Worm (Caenorhabditis elegans): ENCODE measurements around the gene T22F3.8.

DNA sequence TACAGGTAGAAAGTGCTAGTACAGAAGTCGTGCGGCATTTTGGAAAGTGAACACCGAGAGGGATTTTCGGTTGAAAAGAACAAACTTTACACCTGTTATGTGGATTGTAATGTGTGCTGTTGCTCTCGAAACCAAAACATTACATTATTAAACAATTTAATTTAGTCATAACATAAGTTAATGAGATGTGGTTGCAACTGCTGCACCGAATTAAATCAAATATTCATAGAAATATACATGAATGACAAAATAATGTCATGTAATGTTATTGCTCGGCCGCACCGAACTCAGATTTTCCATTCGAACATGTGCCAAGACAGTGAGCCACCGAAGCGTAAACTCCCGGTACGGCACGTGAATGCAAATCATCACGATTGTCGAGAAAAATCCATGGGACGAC is 10.3 kb downstream of the T22F3.8 start, which contains the start of gene srh-213:
- TF ChIP-seq pes-1 (GFP tag; IDR thresholded peaks at IDR 0.05) (no peak), ama-1 (optimal IDR thresholded peaks at IDR 0.05) (no peak), scrt-1 (GFP tag; IDR thresholded peaks at IDR 0.05) (no peak), aly-1 (tag; optimal IDR thresholded peaks at IDR 0.05) (no peak), tra-4 (tag; optimal IDR thresholded peaks at IDR 0.05) (no peak), ceh-13 (GFP tag; optimal IDR thresholded peaks at IDR 0.05) (no peak), ets-7 (tag; optimal IDR thresholded peaks at IDR 0.05) (no peak), hmbx-1 (tag; optimal IDR thresholded peaks at IDR 0.05) (no peak), flt-1 (GFP tag; IDR thresholded peaks at IDR 0.05) (no peak), B0310.2 (tag; optimal IDR thresholded peaks at IDR 0.05) (no peak), tbx-37 (GFP tag; conservative IDR thresholded peaks at IDR 0.05) (no peak), tbx-11 (GFP tag; IDR thresholded peaks at IDR 0.05) (no peak), hnd-1 (tag; optimal IDR thresholded peaks at IDR 0.05) (no peak)
